Fruit fly (Drosophila melanogaster) whole organism, adult: ENCODE measurements around the gene Sym.

Experiments
- CG11617 ChIP-seq: fragments of 200-800 bp; sonication (Bioruptor generic); optimal IDR thresholded peaks from 2 replicates; lab custom pipeline; 2017; ENCODE audit warnings: mild to moderate bottlenecking, missing biosample characterization, missing genetic modification reagents, missing genetic modification characterization
- CG12768 ChIP-seq: fragments of 200-800 bp; sonication (Bioruptor generic); optimal IDR thresholded peaks from 2 replicates; lab custom pipeline; 2017; ENCODE audit warnings: missing biosample characterization, missing genetic modification characterization, mild to moderate bottlenecking, moderate library complexity, missing genetic modification reagents
- CG33017 ChIP-seq: fragments of 200-800 bp; sonication (Bioruptor generic); optimal IDR thresholded peaks from 2 replicates; lab custom pipeline; 2018; ENCODE audit warnings: missing biosample characterization, mild to moderate bottlenecking, missing genetic modification characterization, moderate library complexity
- CG5204 ChIP-seq: fragments of 200-800 bp; sonication (Bioruptor generic); optimal IDR thresholded peaks from 2 replicates; lab custom pipeline; 2016; ENCODE audit warnings: missing biosample characterization, missing genetic modification characterization
- CG7045 ChIP-seq: fragments of 200-800 bp; sonication (Bioruptor generic); optimal IDR thresholded peaks from 2 replicates; lab custom pipeline; 2017; ENCODE audit warnings: missing biosample characterization, mild to moderate bottlenecking, missing genetic modification characterization
- Clk ChIP-seq: fragments of 200-800 bp; sonication (Bioruptor generic); optimal IDR thresholded peaks from 2 replicates; lab custom pipeline; 2017; ENCODE audit warnings: missing biosample characterization, missing genetic modification characterization
- Crg-1 ChIP-seq: fragments of 200-800 bp; sonication (Bioruptor generic); optimal IDR thresholded peaks from 2 replicates; lab custom pipeline; 2016; ENCODE audit warnings: missing biosample characterization, missing genetic modification characterization
- Mnt ChIP-seq: fragments of 200-800 bp; sonication (Bioruptor generic); optimal IDR thresholded peaks from 2 replicates; lab custom pipeline; 2016; ENCODE audit warnings: missing biosample characterization, mild to moderate bottlenecking, missing genetic modification characterization
- bab1 ChIP-seq: fragments of 200-800 bp; sonication (Bioruptor generic); optimal IDR thresholded peaks from 3 replicates; lab custom pipeline; 2019; ENCODE audit warnings: missing biosample characterization, mild to moderate bottlenecking, missing genetic modification characterization, moderate library complexity
- cnc ChIP-seq, 2 experiments: fragments of >200 bp; optimal IDR thresholded peaks; 2 replicates each; lab custom pipeline; 2017
- kay ChIP-seq: fragments of 200-800 bp; sonication (Bioruptor generic); peaks from one replicate; lab custom pipeline; 2016; ENCODE audit warnings: missing biosample characterization, missing genetic modification characterization, borderline replicate concordance
- ovo ChIP-seq: fragments of 200-800 bp; sonication (Bioruptor generic); optimal IDR thresholded peaks from 2 replicates; lab custom pipeline; 2016; ENCODE audit warnings: missing biosample characterization, missing genetic modification characterization
- tj ChIP-seq: fragments of 200-800 bp; sonication (Bioruptor generic); optimal IDR thresholded peaks from 3 replicates; lab custom pipeline; 2017; ENCODE audit warnings: missing biosample characterization, mild to moderate bottlenecking, missing genetic modification characterization, moderate library complexity
- toe ChIP-seq: fragments of 200-800 bp; sonication (Bioruptor generic); optimal IDR thresholded peaks from 2 replicates; lab custom pipeline; 2016; ENCODE audit warnings: missing biosample characterization, missing genetic modification characterization

- TF ChIP-seq CG5204, result no peak
- no peak for TF ChIP-seq bab1 (GFP tag; lab: Kevin White, UChicago)
- no peak for TF ChIP-seq toe
- TF ChIP-seq cnc (optimal IDR thresholded peaks at IDR 0.05; lab: Kevin White, UChicago), result no peak
- no peak for TF ChIP-seq Mnt (GFP tag; lab: Kevin White, UChicago)
- no peak for TF ChIP-seq Crg-1
- no peak for TF ChIP-seq Clk (GFP tag; lab: Kevin White, UChicago)
- TF ChIP-seq CG7045 (GFP tag; lab: Kevin White, UChicago), result no peak
- no peak for TF ChIP-seq CG33017
- TF ChIP-seq tj (GFP tag; lab: Kevin White, UChicago), result no peak
- TF ChIP-seq ovo, result no peak
- TF ChIP-seq CG12768 (GFP tag; lab: Kevin White, UChicago), result no peak
- no peak for TF ChIP-seq kay (GFP tag; lab: Kevin White, UChicago)
- TF ChIP-seq CG11617 (GFP tag; lab: Kevin White, UChicago), result no peak
These were observed 14.4 kb downstream of the Sym start for dm6 chr3R:5727724-5728365.
